Worm (Caenorhabditis elegans): Measurements from ENCODE around the gene W03A5.2.

DNA sequence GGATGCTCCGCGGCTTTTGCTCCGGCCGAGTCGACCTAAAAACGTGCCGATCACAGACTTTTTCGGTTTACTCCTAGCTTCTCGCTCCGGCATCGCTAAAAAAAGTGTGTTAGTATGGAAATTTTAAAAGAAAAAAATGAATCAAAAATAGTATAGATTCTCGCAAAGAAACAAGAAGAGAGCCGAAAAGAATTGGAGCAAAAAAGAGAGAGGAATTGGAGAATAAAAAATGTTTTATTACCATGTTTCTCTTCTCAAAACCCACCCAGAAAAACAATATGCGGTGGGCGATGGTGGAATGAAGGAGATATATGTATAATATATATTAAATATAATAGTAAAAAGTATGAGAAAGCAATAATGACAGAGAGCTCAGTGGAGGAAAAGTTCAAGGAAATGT is 34.7 kb downstream of the W03A5.2 start, which contains the start of gene W03A5.6:
- TF ChIP-seq elt-1 (tag; optimal IDR thresholded peaks at IDR 0.05): no peak
- no peak for TF ChIP-seq ztf-11 (tag; optimal IDR thresholded peaks at IDR 0.05)
- TF ChIP-seq fos-1 (tag; optimal IDR thresholded peaks at IDR 0.05): no peak
- no peak for TF ChIP-seq jun-1 (tag; optimal IDR thresholded peaks at IDR 0.05)
- TF ChIP-seq elt-3 (tag; optimal IDR thresholded peaks at IDR 0.05): no peak
- TF ChIP-seq lin-15B (tag; optimal IDR thresholded peaks at IDR 0.05): no peak
- TF ChIP-seq ama-1 (optimal IDR thresholded peaks at IDR 0.05): no peak
- TF ChIP-seq nhr-11 (tag; optimal IDR thresholded peaks at IDR 0.05): no peak
- no peak for TF ChIP-seq pha-4 (tag; optimal IDR thresholded peaks at IDR 0.05)
- TF ChIP-seq R02D3.7 (tag; optimal IDR thresholded peaks at IDR 0.05): no peak
- no peak for TF ChIP-seq lin-39 (tag; optimal IDR thresholded peaks at IDR 0.05)
- TF ChIP-seq eor-1 (tag; optimal IDR thresholded peaks at IDR 0.05): no peak
- TF ChIP-seq skn-1 (tag; optimal IDR thresholded peaks at IDR 0.05): no peak
- TF ChIP-seq unc-39 (tag; optimal IDR thresholded peaks at IDR 0.05): no peak

Measured in whole organism, L3 larva.